Worm (Caenorhabditis elegans) whole organism, L4/young adult: ENCODE data around the gene slfl-4.
"Not testable (repeated sequence)": the region's sequence is repeated elsewhere in the genome, so short reads cannot be mapped to it uniquely, and the experiment has no call there.

Source experiments
- W03F9.2 ChIP-seq: fragments of 150-350 bp; optimal IDR thresholded peaks from 2 replicates; lab custom pipeline; 2014; ENCODE audit warnings: missing biosample characterization, missing genetic modification characterization
- dao-5 ChIP-seq: sonication (generic microtip); optimal IDR thresholded peaks from 2 replicates; lab custom pipeline; 2016; ENCODE audit warnings: missing genotype, missing genetic modification characterization, moderate library complexity, missing compliant biosample characterization
- him-1 ChIP-seq: sonication (generic microtip); optimal IDR thresholded peaks from 2 replicates; lab custom pipeline; 2016; ENCODE audit warnings: missing genotype, missing genetic modification reagents, missing genetic modification characterization, missing compliant biosample characterization

DNA sequence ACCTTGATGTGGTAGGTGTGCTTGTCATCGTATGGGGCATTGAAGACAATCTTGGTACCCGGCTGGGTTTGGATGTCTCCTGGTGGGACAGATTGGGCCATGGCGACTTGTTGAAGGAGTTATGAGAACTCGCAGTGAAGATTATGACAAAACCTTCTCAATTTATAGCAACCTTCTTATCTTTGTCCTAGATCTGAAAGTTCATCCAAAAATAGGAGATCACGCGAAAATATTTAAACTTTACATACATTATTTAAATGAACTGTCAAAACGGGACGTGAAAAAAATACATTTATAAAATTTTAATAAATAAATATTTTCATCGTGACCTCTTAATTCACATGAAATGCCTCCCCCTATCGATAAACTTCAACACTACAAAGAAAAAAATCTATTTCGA, 38.7 kb downstream of the slfl-4 start, which contains the start of the genes msp-59 and ZK354.2:
- TF ChIP-seq him-1, dao-5, W03F9.2 (tag; lab: Kevin White, UChicago): not testable (repeated sequence)
